Fruit fly (Drosophila melanogaster) whole organism, wandering third instar larva: ENCODE measurements around the gene Taf1.

Experiments used
- Abd-B ChIP-seq: fragments of >200 bp; optimal IDR thresholded peaks from 2 replicates; lab custom pipeline; 2017; ENCODE audit warnings: missing biosample characterization, missing genetic modification characterization
- CG9705 ChIP-seq: fragments of 200-800 bp; sonication (Bioruptor generic); optimal IDR thresholded peaks from 2 replicates; lab custom pipeline; 2018; ENCODE audit warnings: missing biosample characterization, mild to moderate bottlenecking, missing genetic modification characterization
- CrebA ChIP-seq: fragments of 200-800 bp; sonication (Bioruptor generic); optimal IDR thresholded peaks from 2 replicates; lab custom pipeline; 2016; ENCODE audit warnings: missing biosample characterization, mild to moderate bottlenecking, missing genetic modification characterization, borderline replicate concordance
- Dfd ChIP-seq: fragments of >200 bp; optimal IDR thresholded peaks from 2 replicates; lab custom pipeline; 2017; ENCODE audit warnings: missing biosample characterization, missing genetic modification characterization
- Dif ChIP-seq: fragments of 200-275, 200-300 bp; sonication (Bioruptor generic); optimal IDR thresholded peaks from 2 replicates; lab custom pipeline; 2018; ENCODE audit warnings: missing biosample characterization, missing genetic modification characterization; ENCODE audit not compliant: partially characterized antibody
- HLH106 ChIP-seq: fragments of 200-800 bp; optimal IDR thresholded peaks from 3 replicates; lab custom pipeline; 2019; ENCODE audit warnings: missing biosample characterization, mild to moderate bottlenecking, missing genetic modification characterization, moderate library complexity
- Hnf4 ChIP-seq: fragments of 200-800 bp; sonication (Bioruptor generic); optimal IDR thresholded peaks from 2 replicates; lab custom pipeline; 2016; ENCODE audit warnings: missing biosample characterization, mild to moderate bottlenecking, missing genetic modification characterization
- Hr78 ChIP-seq: fragments of >200 bp; optimal IDR thresholded peaks from 2 replicates; lab custom pipeline; 2017; ENCODE audit warnings: missing biosample characterization, missing genetic modification characterization
- Hr83 ChIP-seq: fragments of 200-300 bp; sonication (Bioruptor generic); optimal IDR thresholded peaks from 2 replicates; lab custom pipeline; 2016; ENCODE audit warnings: missing biosample characterization, mild to moderate bottlenecking, missing genetic modification characterization, moderate library complexity; ENCODE audit not compliant: poor library complexity, severe bottlenecking
- Jra ChIP-seq: sonication (Bioruptor generic); optimal IDR thresholded peaks from 2 replicates; lab custom pipeline; 2016; ENCODE audit warnings: missing biosample characterization, missing genetic modification characterization
- Myc ChIP-seq: fragments of >200 bp; optimal IDR thresholded peaks from 2 replicates; lab custom pipeline; 2017
- N ChIP-seq: fragments of >200 bp; optimal IDR thresholded peaks from 2 replicates; lab custom pipeline; 2018; ENCODE audit warnings: missing biosample characterization, missing external identifiers, missing genetic modification characterization
- Sp1 ChIP-seq: fragments of 200-800 bp; sonication (Bioruptor generic); optimal IDR thresholded peaks from 3 replicates; lab custom pipeline; 2019; ENCODE audit warnings: missing biosample characterization, mild to moderate bottlenecking, missing genetic modification characterization, moderate library complexity
- Vsx2 ChIP-seq: fragments of 200-300, 225-300 bp; sonication (Bioruptor generic); optimal IDR thresholded peaks from 2 replicates; lab custom pipeline; 2018; ENCODE audit warnings: missing biosample characterization, missing genetic modification characterization; ENCODE audit not compliant: partially characterized antibody
- brk ChIP-seq: fragments of 200-800 bp; sonication (Bioruptor generic); optimal IDR thresholded peaks from 2 replicates; lab custom pipeline; 2016; ENCODE audit warnings: missing biosample characterization, mild to moderate bottlenecking, missing genetic modification characterization
- dl ChIP-seq, 2 experiments: fragments of 175-275, 200-275 bp in 1 of 2; fragments of 200-275 bp in 1 of 2; sonication (Bioruptor generic); optimal IDR thresholded peaks; lab custom pipeline; 2018; ENCODE audit warnings: mild to moderate bottlenecking in 2 of 2, missing biosample characterization in 2 of 2, missing genetic modification characterization in 2 of 2, moderate library complexity in 2 of 2; ENCODE audit not compliant: partially characterized antibody in 2 of 2, insufficient read depth in 1 of 2
- dmrt93B ChIP-seq: fragments of 200-800 bp; sonication (Bioruptor generic); optimal IDR thresholded peaks from 2 replicates; lab custom pipeline; 2018; ENCODE audit warnings: missing biosample characterization, mild to moderate bottlenecking, missing genetic modification characterization
- dsf ChIP-seq: sonication (Bioruptor generic); optimal IDR thresholded peaks from 2 replicates; lab custom pipeline; 2016; ENCODE audit warnings: missing biosample characterization, missing genetic modification characterization, borderline replicate concordance
- ey ChIP-seq: fragments of 200-800 bp; sonication (Bioruptor generic); optimal IDR thresholded peaks from 2 replicates; lab custom pipeline; 2016; ENCODE audit warnings: missing biosample characterization, missing genetic modification characterization
- foxo ChIP-seq, 2 experiments: fragments of 200-800 bp; sonication (Bioruptor generic); optimal IDR thresholded peaks; 2 replicates in 1 of 2; 3 replicates in 1 of 2; lab custom pipeline; 2016 to 2017; ENCODE audit warnings: missing biosample characterization in 2 of 2, missing genetic modification characterization in 2 of 2
- fru ChIP-seq: fragments of 200-800 bp; sonication (Bioruptor generic); optimal IDR thresholded peaks from 3 replicates; lab custom pipeline; 2016; ENCODE audit warnings: missing biosample characterization, mild to moderate bottlenecking, missing genetic modification characterization
- h ChIP-seq: fragments of 200-800 bp; sonication (Bioruptor generic); optimal IDR thresholded peaks from 3 replicates; lab custom pipeline; 2016; ENCODE audit warnings: missing biosample characterization, mild to moderate bottlenecking, missing genetic modification characterization
- jim ChIP-seq: fragments of 175-275, 200-325 bp; sonication (Bioruptor generic); optimal IDR thresholded peaks from 2 replicates; lab custom pipeline; 2016; ENCODE audit warnings: missing biosample characterization, mild to moderate bottlenecking, missing genetic modification characterization
- lola ChIP-seq: fragments of >200 bp; optimal IDR thresholded peaks from 2 replicates; lab custom pipeline; 2017; ENCODE audit warnings: missing biosample characterization, missing genetic modification characterization
- psq ChIP-seq: fragments of 200-800 bp; sonication (Bioruptor generic); optimal IDR thresholded peaks from 3 replicates; lab custom pipeline; 2017; ENCODE audit warnings: missing biosample characterization, mild to moderate bottlenecking, missing genetic modification characterization, moderate library complexity
- rgr ChIP-seq: fragments of 200-800 bp; sonication (Bioruptor generic); optimal IDR thresholded peaks from 3 replicates; lab custom pipeline; 2016; ENCODE audit warnings: missing biosample characterization, mild to moderate bottlenecking, missing genetic modification characterization
- sv ChIP-seq: fragments of 200-800 bp; sonication (Bioruptor generic); optimal IDR thresholded peaks from 3 replicates; lab custom pipeline; 2016; ENCODE audit warnings: missing biosample characterization, missing genetic modification characterization
- tai ChIP-seq: sonication (Bioruptor generic); optimal IDR thresholded peaks from 2 replicates; lab custom pipeline; 2016; ENCODE audit warnings: missing biosample characterization, missing genetic modification characterization
- usp ChIP-seq: fragments of >200 bp; optimal IDR thresholded peaks from 2 replicates; lab custom pipeline; 2017; ENCODE audit warnings: missing biosample characterization, missing genetic modification characterization
- woc ChIP-seq: sonication (Bioruptor generic); optimal IDR thresholded peaks from 2 replicates; lab custom pipeline; 2016; ENCODE audit warnings: missing biosample characterization, mild to moderate bottlenecking, missing genetic modification characterization

The Taf1 gene

DNA sequence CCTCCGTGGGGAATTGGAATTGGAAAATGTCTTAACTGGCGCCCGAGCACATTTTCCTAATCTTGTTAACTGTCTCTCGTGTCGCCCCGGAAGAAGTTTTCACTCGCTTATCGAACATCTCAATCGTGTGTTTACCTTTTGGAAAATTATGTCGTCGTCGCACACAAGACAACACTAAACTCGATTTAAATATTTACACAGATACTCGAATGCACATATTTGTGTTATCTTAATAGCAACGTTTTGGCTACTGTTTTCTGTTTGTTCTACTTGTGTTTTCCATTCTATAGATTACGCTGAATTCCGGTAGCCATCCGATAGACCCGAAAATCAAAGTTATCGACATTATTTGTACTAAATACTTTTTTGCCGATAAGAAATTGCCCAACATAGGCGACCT lies 20.6 kb downstream of the Taf1 start:
- TF ChIP-seq Myc (lab: Kevin White, UChicago), result no peak
- no peak for TF ChIP-seq Sp1 (GFP tag; lab: Kevin White, UChicago)
- TF ChIP-seq Dfd (GFP tag; lab: Kevin White, UChicago), result no peak
- TF ChIP-seq tai, result no peak
- TF ChIP-seq N (GFP tag; lab: Kevin White, UChicago), result no peak
- no peak for TF ChIP-seq dmrt93B (GFP tag; lab: Kevin White, UChicago)
- TF ChIP-seq dl (GFP tag; optimal IDR thresholded peaks at IDR 0.05; lab: Kevin White, UChicago; ENCODE audit: insufficient read depth in 1 of 2, partially characterized antibody in 2 of 2), result no peak
- no peak for TF ChIP-seq Abd-B (GFP tag; lab: Kevin White, UChicago)
- TF ChIP-seq, all 38 proteins: peak for 0

DNA sequence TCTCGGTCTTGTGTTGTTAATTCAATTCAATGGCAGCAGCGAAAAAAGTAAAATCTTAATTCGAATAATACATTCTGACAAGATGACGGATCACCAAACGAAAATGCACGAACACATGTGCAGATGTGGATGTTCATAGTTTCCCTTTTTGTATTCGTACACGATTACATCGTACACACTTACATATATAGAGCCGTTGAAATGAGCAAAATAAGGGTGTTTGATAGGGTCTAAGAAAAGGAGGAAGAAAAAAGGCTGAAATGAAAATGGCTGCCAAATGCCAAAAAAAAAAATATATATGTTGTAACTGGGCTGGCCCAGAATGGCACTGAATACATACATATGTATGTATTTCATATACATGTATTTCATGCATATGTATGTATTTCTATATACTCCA lies 21.5 kb downstream of the Taf1 start:
- TF ChIP-seq Jra (GFP tag; lab: Kevin White, UChicago), result no peak
- no peak for TF ChIP-seq tai
- TF ChIP-seq foxo (GFP tag; optimal IDR thresholded peaks at IDR 0.05; lab: Kevin White, UChicago), result no peak
- no peak for TF ChIP-seq lola
- TF ChIP-seq CG9705, result no peak
- TF ChIP-seq Sp1 (GFP tag; lab: Kevin White, UChicago), result no peak
- TF ChIP-seq Hr78, result no peak
- no peak for TF ChIP-seq psq
- no peak for TF ChIP-seq sv (GFP tag; lab: Kevin White, UChicago)
- TF ChIP-seq dl (GFP tag; optimal IDR thresholded peaks at IDR 0.05; lab: Kevin White, UChicago; ENCODE audit: insufficient read depth in 1 of 2, partially characterized antibody in 2 of 2), result no peak
- no peak for TF ChIP-seq dsf (GFP tag; lab: Kevin White, UChicago)
- TF ChIP-seq Dif (GFP tag; lab: Kevin White, UChicago), result no peak

DNA sequence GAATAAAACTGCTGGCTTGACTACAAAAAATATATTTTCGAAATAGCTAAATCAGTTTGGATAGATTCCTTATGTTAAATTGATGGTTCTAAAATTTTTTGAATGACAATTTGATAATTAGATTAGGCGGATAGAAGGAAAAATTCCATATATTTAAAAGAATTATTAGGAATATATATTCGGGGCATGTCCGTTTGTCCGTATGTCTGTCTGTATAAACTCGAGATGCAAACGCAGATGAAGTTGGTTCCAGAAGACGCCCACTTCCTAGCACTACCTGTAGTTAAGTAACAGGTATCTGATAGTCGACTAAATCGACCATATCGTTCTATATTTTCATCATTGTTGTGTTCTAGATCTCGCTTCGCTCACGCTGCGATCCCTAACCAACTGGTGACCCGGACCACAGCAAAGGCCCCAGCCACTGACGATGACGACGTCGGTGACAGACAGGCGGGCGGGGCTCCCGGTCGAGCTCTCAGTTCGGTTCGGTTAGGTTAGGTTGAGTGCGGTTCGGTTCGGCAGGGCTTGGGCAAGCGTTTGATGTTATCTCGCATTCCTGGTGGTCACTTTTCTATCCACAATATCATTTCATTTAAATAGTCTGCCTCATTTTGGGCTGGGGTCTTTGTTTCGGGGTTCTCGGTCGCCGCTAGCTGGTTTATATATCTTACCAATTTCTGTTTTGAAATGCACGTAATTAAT lies 25.8 kb downstream of the Taf1 start:
- TF ChIP-seq sv (GFP tag; lab: Kevin White, UChicago), result no peak
- no peak for TF ChIP-seq dl (GFP tag; optimal IDR thresholded peaks at IDR 0.05; lab: Kevin White, UChicago; ENCODE audit: insufficient read depth in 1 of 2, partially characterized antibody in 2 of 2)
- TF ChIP-seq Jra (GFP tag; lab: Kevin White, UChicago), result no peak
- TF ChIP-seq rgr (GFP tag; lab: Kevin White, UChicago), result no peak
- no peak for TF ChIP-seq dmrt93B (GFP tag; lab: Kevin White, UChicago)
- no peak for TF ChIP-seq woc (GFP tag; lab: Kevin White, UChicago)
- TF ChIP-seq foxo (GFP tag; optimal IDR thresholded peaks at IDR 0.05; lab: Kevin White, UChicago), result no peak
- no peak for TF ChIP-seq brk
- TF ChIP-seq HLH106 (tag; lab: Kevin White, UChicago), result no peak
- TF ChIP-seq h (GFP tag; lab: Kevin White, UChicago), result no peak
- TF ChIP-seq usp (GFP tag; lab: Kevin White, UChicago), result no peak
- TF ChIP-seq N (GFP tag; lab: Kevin White, UChicago), result no peak
- TF ChIP-seq Sp1 (GFP tag; lab: Kevin White, UChicago), result no peak
- no peak for TF ChIP-seq Hr83 (GFP tag; lab: Kevin White, UChicago)
- TF ChIP-seq Hnf4 (GFP tag; lab: Kevin White, UChicago), result no peak

DNA sequence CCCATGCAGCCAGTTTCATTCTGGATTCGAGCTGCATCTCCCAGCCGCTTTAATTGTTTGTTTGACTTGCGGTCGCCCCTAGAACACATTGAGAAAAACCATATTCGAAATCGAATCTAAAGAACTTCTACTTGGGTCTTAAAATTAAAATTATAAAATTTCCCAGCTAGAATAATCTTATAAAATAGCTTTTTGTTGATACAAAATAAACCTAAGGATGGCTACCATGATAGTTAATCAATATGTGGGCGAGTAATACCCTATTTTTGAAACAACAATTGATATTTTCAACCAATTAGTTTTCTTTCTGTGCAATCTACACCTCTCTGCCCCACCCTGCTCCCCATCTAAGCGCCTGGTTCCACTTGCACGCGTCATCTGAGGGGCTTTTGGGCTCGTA lies 27.9 kb downstream of the Taf1 start:
- TF ChIP-seq HLH106 (tag; lab: Kevin White, UChicago) (peak; percentile 42), jim (GFP tag; lab: Kevin White, UChicago) (no peak), CrebA (GFP tag; lab: Kevin White, UChicago) (no peak), Jra (GFP tag; lab: Kevin White, UChicago) (no peak), ey (GFP tag; lab: Kevin White, UChicago) (peak; percentile 29), CG9705 (no peak), Vsx2 (GFP tag; lab: Kevin White, UChicago) (no peak), Myc (lab: Kevin White, UChicago) (no peak), h (GFP tag; lab: Kevin White, UChicago) (peak; percentile 48), fru (GFP tag; lab: Kevin White, UChicago) (peak; percentile 32)
- TF ChIP-seq, all 38 proteins: peak for 4
